Worm (Caenorhabditis elegans): ENCODE data around the gene toc-1.

DNA sequence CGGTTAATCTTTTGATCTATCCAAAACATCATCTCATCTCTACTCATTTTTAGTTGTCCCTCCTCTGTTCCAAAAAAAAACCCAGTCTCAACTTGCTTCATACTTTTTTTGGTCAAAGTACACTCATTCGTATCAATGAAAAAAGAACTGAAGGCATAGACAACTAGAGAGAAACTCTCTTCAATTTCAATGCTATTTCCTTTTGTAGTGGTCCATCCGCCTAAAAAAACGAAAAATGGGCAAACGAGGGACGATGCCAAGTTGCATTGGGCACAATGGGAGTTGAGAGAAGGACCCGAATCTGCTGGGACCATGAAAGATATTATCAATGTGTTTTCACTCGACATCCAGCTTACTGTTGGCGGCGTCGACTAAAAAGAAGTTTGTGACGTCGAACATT is 5.2 kb downstream of the toc-1 start:
- no peak for TF ChIP-seq unc-62 (GFP tag; optimal IDR thresholded peaks at IDR 0.05)
- no peak for TF ChIP-seq F13H6.1 (tag; optimal IDR thresholded peaks at IDR 0.05)
- TF ChIP-seq nhr-25 (tag; optimal IDR thresholded peaks at IDR 0.05) = no peak
- TF ChIP-seq ZK546.5 (tag; optimal IDR thresholded peaks at IDR 0.05) = no peak
- TF ChIP-seq Y55F3AM.14 (GFP tag; optimal IDR thresholded peaks at IDR 0.05) = no peak
- TF ChIP-seq skn-1 (tag; optimal IDR thresholded peaks at IDR 0.05) = no peak
- no peak for TF ChIP-seq nhr-12 (tag; optimal IDR thresholded peaks at IDR 0.05)
- TF ChIP-seq nhr-11 (tag; optimal IDR thresholded peaks at IDR 0.05) = no peak
- TF ChIP-seq fos-1 (tag; optimal IDR thresholded peaks at IDR 0.05) = no peak
- peak in 1 of 2 experiments; percentile 46 for TF ChIP-seq lsy-2 (tag; optimal IDR thresholded peaks at IDR 0.05)
- TF ChIP-seq nhr-21 (tag; optimal IDR thresholded peaks at IDR 0.05) = no peak
- no peak for TF ChIP-seq lin-13 (GFP tag; optimal IDR thresholded peaks at IDR 0.05)
- no peak for TF ChIP-seq elt-3 (tag; optimal IDR thresholded peaks at IDR 0.05)
- peak; percentile 17 for TF ChIP-seq crh-2 (tag; optimal IDR thresholded peaks at IDR 0.05)

Measured in whole organism, L2 larva.